Worm (Caenorhabditis elegans) whole organism, late embryonic: ENCODE measurements around the gene T10F2.2.

Source experiments
- C38D4.7 ChIP-seq: fragments of 200-800 bp; sonication (Bioruptor generic); optimal IDR thresholded peaks from 2 replicates; lab custom pipeline; 2018; ENCODE audit warnings: mild to moderate bottlenecking, missing genetic modification characterization, moderate library complexity, missing compliant biosample characterization
- elt-2 ChIP-seq: sonication (generic microtip); optimal IDR thresholded peaks from 2 replicates; lab custom pipeline; 2016; ENCODE audit warnings: missing genetic modification reagents, missing genetic modification characterization, missing compliant biosample characterization
- fkh-10 ChIP-seq: fragments of 150-350 bp; optimal IDR thresholded peaks from 2 replicates; lab custom pipeline; 2014; ENCODE audit warnings: missing biosample characterization, missing genetic modification reagents, missing genetic modification characterization
- pag-3 ChIP-seq: sonication (generic microtip); optimal IDR thresholded peaks from 2 replicates; lab custom pipeline; 2016; ENCODE audit warnings: missing compliant biosample characterization, missing genetic modification characterization, borderline replicate concordance
- pax-1 ChIP-seq: fragments of 150-350 bp; optimal IDR thresholded peaks from 2 replicates; lab custom pipeline; 2014; ENCODE audit warnings: missing biosample characterization, missing genetic modification characterization
- syd-9 ChIP-seq: sonication (generic microtip); optimal IDR thresholded peaks from 2 replicates; lab custom pipeline; 2016; ENCODE audit warnings: mild to moderate bottlenecking, missing genetic modification characterization, moderate library complexity, missing compliant biosample characterization
- tbx-7 ChIP-seq: sonication (generic microtip); optimal IDR thresholded peaks from 2 replicates; lab custom pipeline; 2016; ENCODE audit warnings: missing genotype, missing genetic modification characterization, missing compliant biosample characterization
- unc-86 ChIP-seq: sonication (generic microtip); optimal IDR thresholded peaks from 2 replicates; lab custom pipeline; 2016; ENCODE audit warnings: missing genetic modification characterization, missing compliant biosample characterization

- TF ChIP-seq tbx-7 (tag; lab: Kevin White, UChicago) (no peak), elt-2 (no peak), syd-9 (no peak), unc-86 (tag; lab: Kevin White, UChicago) (no peak), pax-1 (tag; lab: Kevin White, UChicago) (no peak), pag-3 (tag; lab: Kevin White, UChicago) (no peak), C38D4.7 (GFP tag; lab: Kevin White, UChicago) (no peak), fkh-10 (GFP tag; lab: Kevin White, UChicago) (no peak)
These were observed 20.5 kb upstream of the T10F2.2 start, which contains the start of gene pup-2 for ce11 chrIII:5185620-5186019.
